Fruit fly (Drosophila melanogaster): ENCODE results near the gene bowl.
A peak's percentile ranks its signal among the peaks of the same experiment; 100 is the strongest.

bowl gene

DNA sequence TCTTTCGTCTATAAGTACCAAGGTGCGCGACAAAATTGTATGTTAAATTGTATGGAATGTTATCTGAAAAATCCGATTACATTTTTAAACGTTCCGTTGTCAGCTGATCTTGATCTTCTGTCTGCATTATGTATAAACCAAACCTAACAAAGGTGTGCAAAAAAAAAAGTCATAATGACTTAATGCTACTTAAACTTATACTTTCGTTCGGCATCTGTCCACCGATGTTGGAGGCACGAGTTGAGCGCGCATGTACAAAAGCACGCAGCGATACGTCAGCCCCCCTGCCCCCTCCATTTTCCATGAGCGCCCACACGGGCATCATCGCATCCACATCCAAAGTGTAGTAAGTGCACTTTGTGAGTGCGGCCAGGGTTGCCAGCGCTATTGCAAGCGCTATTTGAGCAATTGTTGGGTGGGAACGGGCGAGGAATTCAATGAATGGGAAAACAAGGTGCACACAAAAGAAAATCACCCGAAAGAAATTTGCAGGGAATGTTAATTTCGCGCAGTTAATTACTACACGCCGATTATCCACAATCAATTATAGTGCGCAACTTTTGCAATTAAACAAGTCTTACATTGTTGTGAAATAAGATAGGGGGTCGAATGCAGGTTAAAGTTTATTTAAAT lies 33.3 kb downstream of the bowl start (continued):
- TF ChIP-seq vnd (GFP tag; IDR thresholded peaks at IDR 0.05; ENCODE audit: partially characterized antibody) = no peak
- TF ChIP-seq CG2889 (GFP tag; IDR thresholded peaks at IDR 0.05) = peak; percentile 89
- peak; percentile 99 for TF ChIP-seq unpg (GFP tag; optimal IDR thresholded peaks at IDR 0.05)
- peak; percentile 92 for TF ChIP-seq NFAT (GFP tag; IDR thresholded peaks at IDR 0.05)
- TF ChIP-seq CG2120 (GFP tag; optimal IDR thresholded peaks at IDR 0.05) = peak; percentile 97
- TF ChIP-seq ci (GFP tag; IDR thresholded peaks at IDR 0.05) = peak; percentile 99
- no peak for TF ChIP-seq CG13287 (GFP tag; IDR thresholded peaks at IDR 0.05; ENCODE audit: partially characterized antibody)
- TF ChIP-seq zen (tag; optimal IDR thresholded peaks at IDR 0.05) = peak; percentile 95
- TF ChIP-seq Gsc (GFP tag; IDR thresholded peaks at IDR 0.05) = peak; percentile 95
- peak; percentile 97 for TF ChIP-seq sima (GFP tag; optimal IDR thresholded peaks at IDR 0.05)
- TF ChIP-seq Doc3 (GFP tag; IDR thresholded peaks at IDR 0.05; ENCODE audit: partially characterized antibody) = no peak
- TF ChIP-seq wor (GFP tag; IDR thresholded peaks at IDR 0.05) = peak; percentile 98
- peak; percentile 94 for TF ChIP-seq CG4282 (GFP tag; optimal IDR thresholded peaks at IDR 0.05)
- 0 out of 2 replicates have a peak, but pooled peaks have one; percentile 25 for TF ChIP-seq Scr (GFP tag; IDR thresholded peaks at IDR 0.05; ENCODE audit: partially characterized antibody)
- peak; percentile 89 for TF ChIP-seq GATAe (GFP tag; conservative IDR thresholded peaks at IDR 0.05)
- TF ChIP-seq ash1 (GFP tag; optimal IDR thresholded peaks at IDR 0.05) = peak; percentile 88
- peak; percentile 82 for TF ChIP-seq CG33557 (GFP tag; optimal IDR thresholded peaks at IDR 0.05)
- TF ChIP-seq HLH54F (GFP tag; optimal IDR thresholded peaks at IDR 0.05) = peak; percentile 96
- no peak for TF ChIP-seq tna (GFP tag; IDR thresholded peaks at IDR 0.05; ENCODE audit: partially characterized antibody)
- TF ChIP-seq fd102C (GFP tag; optimal IDR thresholded peaks at IDR 0.05) = peak; percentile 54
- TF ChIP-seq zfh1 (GFP tag; IDR thresholded peaks at IDR 0.05) = peak; percentile 97
- TF ChIP-seq hkb (optimal IDR thresholded peaks at IDR 0.05) = no peak
- peak; percentile 99 for TF ChIP-seq hkb (GFP tag; IDR thresholded peaks at IDR 0.05)
- TF ChIP-seq bsh (GFP tag; optimal IDR thresholded peaks at IDR 0.05) = peak; percentile 99 to 100
- peak; percentile 98 for TF ChIP-seq gce (GFP tag; IDR thresholded peaks at IDR 0.05)
- peak; percentile 43 to 71 for TF ChIP-seq insv (GFP tag; optimal IDR thresholded peaks at IDR 0.05)
- TF ChIP-seq Max (GFP tag; optimal IDR thresholded peaks at IDR 0.05) = peak; percentile 97
- peak; percentile 88 for TF ChIP-seq CG8765 (GFP tag; IDR thresholded peaks at IDR 0.05)
- peak; percentile 97 for TF ChIP-seq Gug (GFP tag; IDR thresholded peaks at IDR 0.05)
- TF ChIP-seq mld (GFP tag; IDR thresholded peaks at IDR 0.05; ENCODE audit: partially characterized antibody) = no peak
- peak; percentile 98 for TF ChIP-seq CG16863 (GFP tag; optimal IDR thresholded peaks at IDR 0.05)
- peak; percentile 92 for TF ChIP-seq kay (GFP tag; optimal IDR thresholded peaks at IDR 0.05)
- peak; percentile 93; the same call in 2 of the 3 replicates for TF ChIP-seq sr (GFP tag; IDR thresholded peaks at IDR 0.05)
- TF ChIP-seq nmo (GFP tag; optimal IDR thresholded peaks at IDR 0.05) = peak; percentile 99
- TF ChIP-seq scrt (GFP tag; optimal IDR thresholded peaks at IDR 0.05) = peak; percentile 97
- peak; percentile 91 for TF ChIP-seq CG3163 (GFP tag; optimal IDR thresholded peaks at IDR 0.05)
- peak; percentile 91 for TF ChIP-seq ssp (GFP tag; IDR thresholded peaks at IDR 0.05)
- TF ChIP-seq CG18262 (tag; optimal IDR thresholded peaks at IDR 0.05) = peak; percentile 99
- peak; percentile 98 for TF ChIP-seq Antp (GFP tag; optimal IDR thresholded peaks at IDR 0.05)
- TF ChIP-seq HmgZ (tag; optimal IDR thresholded peaks at IDR 0.05) = peak; percentile 99
- TF ChIP-seq ase (GFP tag; IDR thresholded peaks at IDR 0.05) = peak; percentile 97
- peak; percentile 99 for TF ChIP-seq CG7839 (tag; optimal IDR thresholded peaks at IDR 0.05)
- TF ChIP-seq CG14050 (GFP tag; IDR thresholded peaks at IDR 0.05) = peak; percentile 96
- TF ChIP-seq CG6791 (GFP tag; IDR thresholded peaks at IDR 0.05; ENCODE audit: partially characterized antibody) = no peak
- peak; percentile 94 for TF ChIP-seq CG31441 (GFP tag; IDR thresholded peaks at IDR 0.05)
- TF ChIP-seq pros (GFP tag; optimal IDR thresholded peaks at IDR 0.05) = peak; percentile 78
- peak; percentile 95 for TF ChIP-seq CG11093 (GFP tag; IDR thresholded peaks at IDR 0.05)
- TF ChIP-seq Hr39 (optimal IDR thresholded peaks at IDR 0.05) = no peak
- TF ChIP-seq klu (GFP tag; IDR thresholded peaks at IDR 0.05) = peak; percentile 91
- TF ChIP-seq sd (tag; optimal IDR thresholded peaks at IDR 0.05) = peak; percentile 96

Data from whole organism, embryonic.